Fruit fly (Drosophila melanogaster) whole organism, embryonic: ENCODE measurements around the gene P5cr-2.

Experiments
- Atf6 ChIP-seq: fragments of 200-800 bp; sonication (Bioruptor generic); IDR thresholded peaks from 2 replicates; pipeline ENCODE4 v1.3.6; 2022; ENCODE audit warnings: missing biosample characterization, missing genetic modification characterization
- B-H1 ChIP-seq: fragments of 200-800 bp; sonication (Bioruptor generic); IDR thresholded peaks from 3 replicates; pipeline ENCODE4 v1.3.6; 2022; ENCODE audit warnings: missing biosample characterization, missing genetic modification characterization
- CG10321 ChIP-seq: fragments of 200-800 bp; sonication (Bioruptor generic); IDR thresholded peaks from 2 replicates; pipeline ENCODE4 v1.3.6; 2022; ENCODE audit warnings: missing biosample characterization, missing genetic modification characterization
- CG10565 ChIP-seq: fragments of 200-800 bp; sonication (Bioruptor generic); optimal IDR thresholded peaks from 3 replicates; lab custom pipeline; 2016; ENCODE audit warnings: missing biosample characterization, mild to moderate bottlenecking, missing genetic modification characterization
- CG10959 ChIP-seq: fragments of 200-800 bp; sonication (Bioruptor generic); IDR thresholded peaks from 2 replicates; pipeline ENCODE4 v1.3.6; 2022; ENCODE audit warnings: missing biosample characterization, missing genetic modification characterization
- CG11504 ChIP-seq: fragments of 200-800 bp; sonication (Bioruptor generic); optimal IDR thresholded peaks from 3 replicates; lab custom pipeline; 2019; ENCODE audit warnings: missing biosample characterization, mild to moderate bottlenecking, missing genetic modification characterization, moderate library complexity
- CG12299 ChIP-seq: fragments of 200-800 bp; sonication (Bioruptor generic); optimal IDR thresholded peaks from 2 replicates; lab custom pipeline; 2018; ENCODE audit warnings: missing biosample characterization, mild to moderate bottlenecking, missing genetic modification characterization
- CG12391 ChIP-seq: fragments of 200-800 bp; sonication (Bioruptor generic); optimal IDR thresholded peaks from 3 replicates; lab custom pipeline; 2018; ENCODE audit warnings: missing biosample characterization, mild to moderate bottlenecking, missing genetic modification characterization, moderate library complexity
- CG12659 ChIP-seq: fragments of 200-800 bp; sonication (Bioruptor generic); optimal IDR thresholded peaks from 3 replicates; lab custom pipeline; 2017; ENCODE audit warnings: mild to moderate bottlenecking, missing biosample characterization, missing genetic modification reagents, missing genetic modification characterization
- CG12769 ChIP-seq: fragments of 200-800 bp; sonication (Bioruptor generic); optimal IDR thresholded peaks from 2 replicates; lab custom pipeline; 2019; ENCODE audit warnings: missing biosample characterization, mild to moderate bottlenecking, missing genetic modification characterization, moderate library complexity
- CG13424 ChIP-seq: fragments of 200-800 bp; sonication (Bioruptor generic); optimal IDR thresholded peaks from 2 replicates; lab custom pipeline; 2019; ENCODE audit warnings: missing biosample characterization, mild to moderate bottlenecking, missing genetic modification characterization, moderate library complexity
- CG14860 ChIP-seq: fragments of 200-800 bp; sonication (Bioruptor generic); IDR thresholded peaks from 3 replicates; pipeline ENCODE4 v1.3.6; 2022; ENCODE audit warnings: missing biosample characterization, missing genetic modification characterization; ENCODE audit not compliant: partially characterized antibody
- CG15073 ChIP-seq: fragments of 200-800 bp; sonication (Bioruptor generic); optimal IDR thresholded peaks from 2 replicates; lab custom pipeline; 2016; ENCODE audit warnings: missing biosample characterization, missing genetic modification characterization
- CG16863 ChIP-seq: fragments of 200-800 bp; sonication (Bioruptor generic); optimal IDR thresholded peaks from 3 replicates; lab custom pipeline; 2016; ENCODE audit warnings: missing biosample characterization, missing genetic modification characterization
- CG17385 ChIP-seq: fragments of 200-800 bp; sonication (Bioruptor generic); optimal IDR thresholded peaks from 3 replicates; lab custom pipeline; 2018; ENCODE audit warnings: missing biosample characterization, mild to moderate bottlenecking, missing genetic modification characterization
- CG17802 ChIP-seq: fragments of 200-800 bp; sonication (Bioruptor generic); optimal IDR thresholded peaks from 2 replicates; lab custom pipeline; 2018; ENCODE audit warnings: missing biosample characterization, mild to moderate bottlenecking, missing genetic modification characterization, moderate library complexity
- CG1792 ChIP-seq: fragments of 200-800 bp; sonication (Bioruptor generic); optimal IDR thresholded peaks from 2 replicates; lab custom pipeline; 2016; ENCODE audit warnings: missing biosample characterization, missing genetic modification characterization
- CG18262 ChIP-seq: fragments of 200-800 bp; optimal IDR thresholded peaks from 3 replicates; lab custom pipeline; 2019; ENCODE audit warnings: missing biosample characterization, mild to moderate bottlenecking, missing genetic modification characterization, moderate library complexity
- CG2129 ChIP-seq: fragments of 200-800 bp; sonication (Bioruptor generic); IDR thresholded peaks from 2 replicates; pipeline ENCODE4 v1.3.6; 2022; ENCODE audit warnings: missing biosample characterization, missing genetic modification characterization; ENCODE audit not compliant: partially characterized antibody
- CG30020 ChIP-seq: fragments of 200-800 bp; optimal IDR thresholded peaks from 2 replicates; lab custom pipeline; 2019; ENCODE audit warnings: missing biosample characterization, mild to moderate bottlenecking, missing genetic modification characterization, moderate library complexity
- CG33213 ChIP-seq: fragments of 200-800 bp; sonication (Bioruptor generic); optimal IDR thresholded peaks from 3 replicates; lab custom pipeline; 2016; ENCODE audit warnings: missing biosample characterization, missing genetic modification characterization
- CG6689 ChIP-seq: fragments of 200-800 bp; sonication (Bioruptor generic); IDR thresholded peaks from 2 replicates; pipeline ENCODE4 v1.3.6; 2022; ENCODE audit warnings: missing biosample characterization, missing genetic modification characterization
- CG8089 ChIP-seq: fragments of 200-800 bp; sonication (Bioruptor generic); optimal IDR thresholded peaks from 3 replicates; lab custom pipeline; 2016; ENCODE audit warnings: missing biosample characterization, missing genetic modification characterization
- CG9817 ChIP-seq: fragments of 200-800 bp; sonication (Bioruptor generic); optimal IDR thresholded peaks from 2 replicates; lab custom pipeline; 2018; ENCODE audit warnings: missing biosample characterization, mild to moderate bottlenecking, missing genetic modification characterization, moderate library complexity
- CG9876 ChIP-seq: fragments of 200-800 bp; sonication (Bioruptor generic); optimal IDR thresholded peaks from 2 replicates; lab custom pipeline; 2016; ENCODE audit warnings: missing biosample characterization, missing genetic modification characterization
- ERR ChIP-seq: fragments of 200-800 bp; sonication (Bioruptor generic); optimal IDR thresholded peaks from 2 replicates; lab custom pipeline; 2016; ENCODE audit warnings: missing biosample characterization, missing genetic modification characterization
- Ets97D ChIP-seq: fragments of 200-800 bp; sonication (Bioruptor generic); optimal IDR thresholded peaks from 3 replicates; lab custom pipeline; 2016; ENCODE audit warnings: missing biosample characterization, missing genetic modification characterization
- HLH3B ChIP-seq: fragments of 200-800 bp; sonication (Bioruptor generic); IDR thresholded peaks from 2 replicates; pipeline ENCODE4 v1.3.6; 2022; ENCODE audit warnings: missing biosample characterization, missing genetic modification characterization
- NfI ChIP-seq: fragments of 200-800 bp; sonication (Bioruptor generic); optimal IDR thresholded peaks from 3 replicates; lab custom pipeline; 2018; ENCODE audit warnings: missing biosample characterization, mild to moderate bottlenecking, missing genetic modification characterization, moderate library complexity
- Ptx1 ChIP-seq: fragments of 200-800 bp; sonication (Bioruptor generic); IDR thresholded peaks from 2 replicates; pipeline ENCODE4 v1.3.6; 2022; ENCODE audit warnings: missing biosample characterization, missing genetic modification characterization
- Trl ChIP-seq, 3 experiments: fragments of >200 bp in 2 of 3; fragments of 200-800 bp in 1 of 3; sonication (Bioruptor generic) in 1 of 3; optimal IDR thresholded peaks; 2 replicates in 1 of 3; 3 replicates in 2 of 3; lab custom pipeline; 2016 to 2017; ENCODE audit warnings: missing biosample characterization in 1 of 3, missing genetic modification characterization in 1 of 3
- Xbp1 ChIP-seq: fragments of 200-800 bp; sonication (Bioruptor generic); optimal IDR thresholded peaks from 3 replicates; lab custom pipeline; 2016; ENCODE audit warnings: missing biosample characterization, mild to moderate bottlenecking, missing genetic modification characterization
- ac ChIP-seq: fragments of 200-800 bp; sonication (Bioruptor generic); optimal IDR thresholded peaks from 3 replicates; lab custom pipeline; 2017; ENCODE audit warnings: missing biosample characterization, mild to moderate bottlenecking, missing genetic modification characterization
- bowl ChIP-seq: fragments of 200-800 bp; sonication (Bioruptor generic); IDR thresholded peaks from 2 replicates; pipeline ENCODE4 v1.3.6; 2022; ENCODE audit warnings: missing biosample characterization, missing genetic modification characterization
- cato ChIP-seq: fragments of 200-800 bp; sonication (Bioruptor generic); optimal IDR thresholded peaks from 2 replicates; lab custom pipeline; 2016; ENCODE audit warnings: missing biosample characterization, missing genetic modification characterization, borderline replicate concordance
- cg ChIP-seq: fragments of 200-800 bp; sonication (Bioruptor generic); optimal IDR thresholded peaks from 3 replicates; lab custom pipeline; 2019; ENCODE audit warnings: missing biosample characterization, mild to moderate bottlenecking, missing genetic modification characterization, moderate library complexity
- crol ChIP-seq: fragments of 200-800 bp; sonication (Bioruptor generic); IDR thresholded peaks from 2 replicates; pipeline ENCODE4 v1.3.6; 2022; ENCODE audit warnings: missing biosample characterization, missing genetic modification characterization
- gfzf ChIP-seq: fragments of 200-800 bp; sonication (Bioruptor generic); optimal IDR thresholded peaks from 2 replicates; lab custom pipeline; 2016; ENCODE audit warnings: missing biosample characterization, mild to moderate bottlenecking, missing genetic modification characterization, moderate library complexity
- gsb-n ChIP-seq: fragments of 200-800 bp; sonication (Bioruptor generic); optimal IDR thresholded peaks from 3 replicates; lab custom pipeline; 2018; ENCODE audit warnings: missing biosample characterization, mild to moderate bottlenecking, missing genetic modification characterization
- insv ChIP-seq, 2 experiments: fragments of 200-800 bp; sonication (Bioruptor generic); optimal IDR thresholded peaks; 3 replicates each; lab custom pipeline; 2016 to 2018; ENCODE audit warnings: missing biosample characterization in 2 of 2, missing genetic modification characterization in 2 of 2
- inv ChIP-seq: fragments of 200-800 bp; sonication (Bioruptor generic); IDR thresholded peaks from 2 replicates; pipeline ENCODE4 v1.3.6; 2022; ENCODE audit warnings: missing biosample characterization, missing genetic modification characterization; ENCODE audit not compliant: partially characterized antibody
- knrl ChIP-seq: fragments of 200-800 bp; sonication (Bioruptor generic); IDR thresholded peaks from 3 replicates; pipeline ENCODE4 v1.3.6; 2022; ENCODE audit warnings: missing biosample characterization, missing genetic modification characterization; ENCODE audit not compliant: partially characterized antibody
- maf-S ChIP-seq: fragments of 200-800 bp; sonication (Bioruptor generic); optimal IDR thresholded peaks from 2 replicates; lab custom pipeline; 2016; ENCODE audit warnings: missing biosample characterization, missing genetic modification characterization
- oc ChIP-seq: fragments of 200-800 bp; sonication (Bioruptor generic); optimal IDR thresholded peaks from 2 replicates; lab custom pipeline; 2018; ENCODE audit warnings: missing biosample characterization, mild to moderate bottlenecking, missing genetic modification characterization, moderate library complexity
- org-1 ChIP-seq: fragments of 200-800 bp; sonication (Bioruptor generic); optimal IDR thresholded peaks from 2 replicates; lab custom pipeline; 2017; ENCODE audit warnings: missing biosample characterization, missing genetic modification characterization
- sd ChIP-seq: fragments of 200-800 bp; sonication (Bioruptor generic); optimal IDR thresholded peaks from 3 replicates; lab custom pipeline; 2018; ENCODE audit warnings: missing biosample characterization, mild to moderate bottlenecking, missing genetic modification characterization, moderate library complexity
- seq ChIP-seq: fragments of 200-800 bp; sonication (Bioruptor generic); IDR thresholded peaks from 2 replicates; pipeline ENCODE4 v1.3.6; 2022; ENCODE audit warnings: missing biosample characterization, missing genetic modification characterization
- toy ChIP-seq: fragments of 200-800 bp; sonication (Bioruptor generic); IDR thresholded peaks from 2 replicates; pipeline ENCODE4 v1.3.6; 2022; ENCODE audit warnings: missing biosample characterization, missing genetic modification characterization
- vvl ChIP-seq: fragments of 200-800 bp; sonication (Bioruptor generic); IDR thresholded peaks from 2 replicates; pipeline ENCODE4 v1.3.6; 2022; ENCODE audit warnings: missing biosample characterization, missing genetic modification characterization

The P5cr-2 gene

DNA sequence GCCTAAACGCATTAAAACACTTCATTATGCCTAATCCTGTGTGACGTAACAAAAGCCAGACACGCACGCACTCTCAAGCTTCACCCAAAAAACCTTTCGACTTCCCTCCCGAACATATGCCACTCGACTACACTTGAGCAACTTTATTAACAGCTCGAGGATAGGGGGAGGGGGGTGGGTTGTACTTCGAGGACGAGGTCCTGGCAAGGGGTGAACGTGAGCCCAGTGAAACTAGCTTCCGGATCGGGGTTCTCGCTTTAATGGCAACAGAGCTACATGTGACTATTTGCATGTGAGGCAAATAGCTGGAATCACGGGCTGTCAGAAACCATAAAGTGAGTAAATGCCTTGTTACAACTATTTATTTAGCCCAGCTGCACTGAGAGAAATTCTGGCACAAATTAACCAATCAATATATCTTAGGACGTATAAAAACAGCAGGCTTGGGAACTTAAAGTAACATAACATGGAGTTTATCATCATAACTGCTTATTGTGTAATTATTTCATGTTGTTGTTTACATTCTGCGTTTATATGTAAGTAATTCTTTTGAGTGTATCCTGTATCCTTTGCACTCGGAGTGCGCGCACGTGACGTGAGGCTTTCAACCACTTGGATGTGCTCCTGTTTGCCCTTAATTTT lies 16.3 kb downstream of the P5cr-2 start (continued):
- TF ChIP-seq CG15073 (GFP tag; lab: Kevin White, UChicago) (no peak), CG10959 (peak; percentile 58), toy (GFP tag; lab: Robert Waterston, UW) (no peak), Atf6 (GFP tag; lab: Robert Waterston, UW) (no peak), gfzf (GFP tag; lab: Kevin White, UChicago) (no peak), insv (GFP tag; optimal IDR thresholded peaks at IDR 0.05; lab: Kevin White, UChicago) (no peak), inv (GFP tag; lab: Robert Waterston, UW) (no peak), CG17802 (tag; lab: Kevin White, UChicago) (no peak), ERR (GFP tag; lab: Kevin White, UChicago) (no peak), CG33213 (GFP tag; lab: Kevin White, UChicago) (peak; percentile 36), cg (GFP tag; lab: Kevin White, UChicago) (no peak), knrl (GFP tag; lab: Robert Waterston, UW) (no peak), CG30020 (tag; lab: Kevin White, UChicago) (no peak), seq (GFP tag; lab: Robert Waterston, UW) (no peak), CG9876 (GFP tag; lab: Kevin White, UChicago) (peak; percentile 13), CG17385 (GFP tag; lab: Kevin White, UChicago) (peak; percentile 41), CG10565 (peak; percentile 33), Ets97D (no peak), CG18262 (tag; lab: Kevin White, UChicago) (peak; percentile 63), CG12659 (GFP tag; lab: Kevin White, UChicago) (peak; percentile 8), CG16863 (GFP tag; lab: Kevin White, UChicago) (peak; percentile 40), HLH3B (GFP tag; lab: Robert Waterston, UW) (peak; percentile 39; the same call in 1 of the 2 replicates), CG2129 (GFP tag; lab: Robert Waterston, UW) (no peak), maf-S (GFP tag; lab: Kevin White, UChicago) (no peak), oc (tag; lab: Kevin White, UChicago) (peak; percentile 19), CG9817 (tag; lab: Kevin White, UChicago) (peak; percentile 14), CG12391 (tag; lab: Kevin White, UChicago) (peak; percentile 70), CG12769 (no peak), NfI (GFP tag; lab: Kevin White, UChicago) (peak; percentile 14), vvl (GFP tag; lab: Robert Waterston, UW) (peak; percentile 70), bowl (GFP tag; lab: Robert Waterston, UW) (no peak), ac (GFP tag; lab: Kevin White, UChicago) (peak; percentile 27), CG13424 (tag; lab: Kevin White, UChicago) (peak; percentile 51), crol (GFP tag; lab: Robert Waterston, UW) (peak; percentile 73), Xbp1 (GFP tag; lab: Kevin White, UChicago) (peak; percentile 62), CG6689 (GFP tag; lab: Robert Waterston, UW) (peak; percentile 41; the same call in 1 of the 2 replicates), gsb-n (peak; percentile 52), CG11504 (tag; lab: Kevin White, UChicago) (no peak), B-H1 (no peak), org-1 (GFP tag; lab: Kevin White, UChicago) (peak; percentile 37), CG12299 (tag; lab: Kevin White, UChicago) (no peak), CG1792 (GFP tag; lab: Kevin White, UChicago) (peak; percentile 1), Trl (optimal IDR thresholded peaks at IDR 0.05; lab: Kevin White, UChicago) (no peak), Trl (GFP tag; optimal IDR thresholded peaks at IDR 0.05; lab: Kevin White, UChicago) (peak; percentile 45), Ptx1 (GFP tag; lab: Robert Waterston, UW) (0 out of 2 replicates have a peak, but pooled peaks have one; percentile 18), sd (tag; lab: Kevin White, UChicago) (no peak), CG8089 (GFP tag; lab: Kevin White, UChicago) (peak; percentile 48), cato (GFP tag; lab: Kevin White, UChicago) (no peak), CG10321 (GFP tag; lab: Robert Waterston, UW) (no peak), CG14860 (no peak)
